Fruit fly (Drosophila melanogaster): ENCODE results near the gene Mgat4b.
A peak's percentile ranks its signal among the peaks of the same experiment; 100 is the strongest.

Gene Mgat4b

dm6 chr3L:14761837-14762785 is 7.0 kb downstream of the Mgat4b start, which contains the start of the genes Tsen34 and Mgat4a (continued):
- no peak for TF ChIP-seq Sox15 (GFP tag; optimal IDR thresholded peaks at IDR 0.05)
- TF ChIP-seq Met (GFP tag; optimal IDR thresholded peaks at IDR 0.05) = no peak
- TF ChIP-seq CG11762 (GFP tag; optimal IDR thresholded peaks at IDR 0.05; ENCODE audit: insufficient read depth) = no peak
- TF ChIP-seq fd85E (GFP tag; optimal IDR thresholded peaks at IDR 0.05) = no peak

- no peak for TF ChIP-seq eg (GFP tag; IDR thresholded peaks at IDR 0.05)
- TF ChIP-seq Sox14 (GFP tag; optimal IDR thresholded peaks at IDR 0.05) = no peak
- no peak for TF ChIP-seq CG6163 (GFP tag; IDR thresholded peaks at IDR 0.05)
- TF ChIP-seq CG11902 (GFP tag; optimal IDR thresholded peaks at IDR 0.05) = no peak
- TF ChIP-seq fd59A (GFP tag; optimal IDR thresholded peaks at IDR 0.05) = no peak
- no peak for TF ChIP-seq CG9139 (GFP tag; optimal IDR thresholded peaks at IDR 0.05)
- no peak for TF ChIP-seq salr (GFP tag; optimal IDR thresholded peaks at IDR 0.05)
- TF ChIP-seq net (GFP tag; optimal IDR thresholded peaks at IDR 0.05) = no peak
- no peak for TF ChIP-seq fkh (GFP tag; optimal IDR thresholded peaks at IDR 0.05)
- TF ChIP-seq Ets96B (tag; optimal IDR thresholded peaks at IDR 0.05) = no peak
- no peak for TF ChIP-seq pdm3 (GFP tag; optimal IDR thresholded peaks at IDR 0.05)
- TF ChIP-seq CG32006 (GFP tag; optimal IDR thresholded peaks at IDR 0.05) = no peak
Measured at dm6 chr3L:14760949-14761348, 8.1 kb downstream of the Mgat4b start, which contains the start of gene Trl. TSS of gene Trl (minus strand) at chr3L:14761049.

- TF ChIP-seq Hr4 (GFP tag; optimal IDR thresholded peaks at IDR 0.05) = peak; percentile 77
- TF ChIP-seq Smox (GFP tag; optimal IDR thresholded peaks at IDR 0.05) = peak; percentile 68
- TF ChIP-seq CG3919 (GFP tag; optimal IDR thresholded peaks at IDR 0.05) = peak; percentile 58
- no peak for TF ChIP-seq ss (GFP tag; optimal IDR thresholded peaks at IDR 0.05)
- peak; percentile 57 for TF ChIP-seq OdsH (GFP tag; optimal IDR thresholded peaks at IDR 0.05)
- no peak for TF ChIP-seq Lpt (GFP tag; optimal IDR thresholded peaks at IDR 0.05)
- TF ChIP-seq Gug (GFP tag; IDR thresholded peaks at IDR 0.05) = peak; percentile 45; the same call in 1 of the 2 replicates
- TF ChIP-seq Sox15 (GFP tag; optimal IDR thresholded peaks at IDR 0.05) = no peak
- TF ChIP-seq topi (GFP tag; optimal IDR thresholded peaks at IDR 0.05) = peak; percentile 49
- TF ChIP-seq Ets21C (GFP tag; optimal IDR thresholded peaks at IDR 0.05) = peak; percentile 14
- TF ChIP-seq CG32006 (GFP tag; optimal IDR thresholded peaks at IDR 0.05) = peak; percentile 55
- TF ChIP-seq CG6276 (GFP tag; optimal IDR thresholded peaks at IDR 0.05) = peak; percentile 67
- no peak for TF ChIP-seq CG6854 (GFP tag; optimal IDR thresholded peaks at IDR 0.05)
- no peak for TF ChIP-seq spab (GFP tag; optimal IDR thresholded peaks at IDR 0.05)
- peak; percentile 63; the same call in 2 of the 3 replicates for TF ChIP-seq CG8119 (GFP tag; IDR thresholded peaks at IDR 0.05)
- peak; percentile 21 for TF ChIP-seq CG11762 (GFP tag; optimal IDR thresholded peaks at IDR 0.05; ENCODE audit: insufficient read depth)
- peak; percentile 63 for TF ChIP-seq Sox102F (GFP tag; optimal IDR thresholded peaks at IDR 0.05)
- no peak for TF ChIP-seq CG6808 (GFP tag; optimal IDR thresholded peaks at IDR 0.05)
- TF ChIP-seq svp (GFP tag) = peak; percentile 90
- no peak; the same call in 2 of the 3 replicates for TF ChIP-seq CG6163 (GFP tag; IDR thresholded peaks at IDR 0.05)
- TF ChIP-seq Sox14 (GFP tag; optimal IDR thresholded peaks at IDR 0.05) = peak; percentile 58
- peak; percentile 65 for TF ChIP-seq pdm3 (GFP tag; optimal IDR thresholded peaks at IDR 0.05)
- TF ChIP-seq cyc (GFP tag; optimal IDR thresholded peaks at IDR 0.05) = peak; percentile 48
- TF ChIP-seq Met (GFP tag; optimal IDR thresholded peaks at IDR 0.05) = peak; percentile 72
- peak; percentile 59 for TF ChIP-seq eg (GFP tag; IDR thresholded peaks at IDR 0.05)
- no peak for TF ChIP-seq dsx (GFP tag; optimal IDR thresholded peaks at IDR 0.05; ENCODE audit: poor library complexity, severe bottlenecking)
- TF ChIP-seq Eip75B (GFP tag; optimal IDR thresholded peaks at IDR 0.05) = peak; percentile 64
- no peak for TF ChIP-seq Hr38 (GFP tag; optimal IDR thresholded peaks at IDR 0.05)
- TF ChIP-seq Ets96B (tag; optimal IDR thresholded peaks at IDR 0.05) = peak; percentile 6
- TF ChIP-seq fd85E (GFP tag; optimal IDR thresholded peaks at IDR 0.05) = no peak
- TF ChIP-seq fd59A (GFP tag; optimal IDR thresholded peaks at IDR 0.05) = no peak
- TF ChIP-seq CG6792 (GFP tag; optimal IDR thresholded peaks at IDR 0.05) = peak; percentile 43
- TF ChIP-seq fkh (GFP tag; optimal IDR thresholded peaks at IDR 0.05) = no peak
- peak; percentile 49 for TF ChIP-seq acj6 (GFP tag; optimal IDR thresholded peaks at IDR 0.05)
- peak; percentile 65 for TF ChIP-seq esn (GFP tag; optimal IDR thresholded peaks at IDR 0.05)
- TF ChIP-seq CG15336 (GFP tag; IDR thresholded peaks at IDR 0.05) = peak; percentile 82
- no peak for TF ChIP-seq Blimp-1 (GFP tag; optimal IDR thresholded peaks at IDR 0.05)
- no peak for TF ChIP-seq CG8319 (GFP tag; optimal IDR thresholded peaks at IDR 0.05)
- peak; percentile 27 for TF ChIP-seq net (GFP tag; optimal IDR thresholded peaks at IDR 0.05)
Measured at dm6 chr3L:14759984-14760626, 9.0 kb downstream of the Mgat4b start.
